Worm (Caenorhabditis elegans): Measurements from ENCODE around the gene F49F1.4.

ce11 chrIV:4079514-4079913, 36.0 kb downstream of the F49F1.4 start, which contains the start of gene C35B1.4:
- TF ChIP-seq nhr-237 (tag; optimal IDR thresholded peaks at IDR 0.05): no peak
- no peak for TF ChIP-seq sptf-1 (tag; optimal IDR thresholded peaks at IDR 0.05)
- TF ChIP-seq ztf-11 (tag; optimal IDR thresholded peaks at IDR 0.05): no peak
- TF ChIP-seq ham-2 (GFP tag; optimal IDR thresholded peaks at IDR 0.05): no peak
- TF ChIP-seq sem-2 (GFP tag; optimal IDR thresholded peaks at IDR 0.05): no peak
- TF ChIP-seq mep-1 (tag; optimal IDR thresholded peaks at IDR 0.05): no peak
- TF ChIP-seq ces-1 (GFP tag; optimal IDR thresholded peaks at IDR 0.05): no peak
- no peak for TF ChIP-seq nhr-12 (tag; optimal IDR thresholded peaks at IDR 0.05)
- no peak for TF ChIP-seq elt-1 (tag; optimal IDR thresholded peaks at IDR 0.05; ENCODE audit: borderline replicate concordance, insufficient read depth)
- no peak for TF ChIP-seq nhr-2 (tag; optimal IDR thresholded peaks at IDR 0.05)

Data from whole organism, mixed stage, embryonic.